Worm (Caenorhabditis elegans) whole organism, late embryonic: ENCODE results near the gene B0563.1.

Experiments used
- ama-1 ChIP-seq: fragments of 150-350 bp; optimal IDR thresholded peaks from 2 replicates; lab custom pipeline; 2014
- ceh-9 ChIP-seq: sonication (generic microtip); optimal IDR thresholded peaks from 2 replicates; lab custom pipeline; 2016; ENCODE audit warnings: mild to moderate bottlenecking, missing genetic modification characterization, inconsistent platforms, missing compliant biosample characterization
- che-1 ChIP-seq: sonication (generic microtip); optimal IDR thresholded peaks from 2 replicates; lab custom pipeline; 2016; ENCODE audit warnings: mild to moderate bottlenecking, missing genetic modification characterization, missing compliant biosample characterization
- dve-1 ChIP-seq: sonication (generic microtip); optimal IDR thresholded peaks from 2 replicates; lab custom pipeline; 2017; ENCODE audit warnings: antibody characterized with exemption, mild to moderate bottlenecking, missing genetic modification characterization, missing compliant biosample characterization
- elt-4 ChIP-seq: sonication (generic microtip); optimal IDR thresholded peaks from 2 replicates; lab custom pipeline; 2016; ENCODE audit warnings: missing genetic modification characterization, missing compliant biosample characterization
- ets-4 ChIP-seq: sonication (generic microtip); optimal IDR thresholded peaks from 2 replicates; lab custom pipeline; 2016; ENCODE audit warnings: missing genetic modification characterization, missing compliant biosample characterization
- fkh-10 ChIP-seq: fragments of 150-350 bp; optimal IDR thresholded peaks from 2 replicates; lab custom pipeline; 2014; ENCODE audit warnings: missing biosample characterization, missing genetic modification reagents, missing genetic modification characterization
- nfya-1 ChIP-seq: sonication (generic microtip); optimal IDR thresholded peaks from 2 replicates; lab custom pipeline; 2017; ENCODE audit warnings: missing genetic modification characterization, mild to moderate bottlenecking, missing compliant biosample characterization, antibody characterized with exemption, moderate library complexity
- pag-3 ChIP-seq: sonication (generic microtip); optimal IDR thresholded peaks from 2 replicates; lab custom pipeline; 2016; ENCODE audit warnings: missing compliant biosample characterization, missing genetic modification characterization, borderline replicate concordance
- sox-2 ChIP-seq: fragments of 200-800 bp; sonication (Bioruptor generic); IDR thresholded peaks from 2 replicates; pipeline ENCODE4 v1.3.6; 2022; ENCODE audit warnings: missing genetic modification reagents, missing genetic modification characterization, missing compliant biosample characterization
- tbx-2 ChIP-seq: sonication (generic microtip); optimal IDR thresholded peaks from 2 replicates; lab custom pipeline; 2016; ENCODE audit warnings: missing genetic modification characterization, missing compliant biosample characterization

ce11 chrX:9212675-9213074 lies 41.3 kb downstream of the B0563.1 start:
- no peak for TF ChIP-seq ets-4 (tag; lab: Kevin White, UChicago)
- TF ChIP-seq ceh-9 (tag; lab: Kevin White, UChicago), result no peak
- TF ChIP-seq che-1 (tag; lab: Kevin White, UChicago), result no peak
- no peak for TF ChIP-seq dve-1
- TF ChIP-seq pag-3 (tag; lab: Kevin White, UChicago), result no peak
- TF ChIP-seq fkh-10 (GFP tag; lab: Kevin White, UChicago), result no peak
- no peak for TF ChIP-seq elt-4 (tag; lab: Kevin White, UChicago)
- TF ChIP-seq sox-2 (GFP tag; lab: Robert Waterston, UW), result no peak
- no peak for TF ChIP-seq ama-1
- no peak for TF ChIP-seq tbx-2 (tag; lab: Kevin White, UChicago)
- TF ChIP-seq nfya-1, result no peak
